Worm (Caenorhabditis elegans) whole organism, L3 larva: ENCODE measurements around the gene R166.2.
A peak's percentile ranks its signal among the peaks of the same experiment; 100 is the strongest.

Experiments
- R02D3.7 ChIP-seq: fragments of 150-350 bp; optimal IDR thresholded peaks from 2 replicates; lab custom pipeline; 2014; ENCODE audit warnings: missing biosample characterization, missing genetic modification characterization
- ama-1 ChIP-seq: fragments of 150-350 bp; optimal IDR thresholded peaks from 2 replicates; lab custom pipeline; 2018
- ceh-16 ChIP-seq: sonication (generic microtip); optimal IDR thresholded peaks from 2 replicates; lab custom pipeline; 2017; ENCODE audit warnings: missing biosample characterization, missing genetic modification characterization
- ceh-9 ChIP-seq: sonication (generic microtip); optimal IDR thresholded peaks from 2 replicates; lab custom pipeline; 2018; ENCODE audit warnings: missing biosample characterization, missing genetic modification characterization
- daf-12 ChIP-seq: fragments of 150-350 bp; optimal IDR thresholded peaks from 2 replicates; lab custom pipeline; 2014; ENCODE audit warnings: missing biosample characterization, missing genetic modification reagents, missing genetic modification characterization
- egl-5 ChIP-seq: fragments of 150-350 bp; optimal IDR thresholded peaks from 2 replicates; lab custom pipeline; 2017; ENCODE audit warnings: missing biosample characterization, missing genetic modification reagents, missing genetic modification characterization, inconsistent platforms
- elt-1 ChIP-seq: fragments of 150-350 bp; optimal IDR thresholded peaks from 2 replicates; lab custom pipeline; 2014; ENCODE audit warnings: missing biosample characterization, missing genetic modification characterization
- elt-2 ChIP-seq: sonication (generic microtip); optimal IDR thresholded peaks from 2 replicates; lab custom pipeline; 2016; ENCODE audit warnings: missing genetic modification reagents, mild to moderate bottlenecking, missing genetic modification characterization, missing compliant biosample characterization
- elt-3 ChIP-seq, 3 experiments: fragments of 150-350 bp in 1 of 3; sonication (generic microtip) in 2 of 3; optimal IDR thresholded peaks; 2 replicates in 2 of 3; 4 replicates in 1 of 3; lab custom pipeline; 2014 to 2017; ENCODE audit warnings: missing biosample characterization in 3 of 3, missing genetic modification characterization in 3 of 3
- eor-1 ChIP-seq, 2 experiments: fragments of 150-350 bp; optimal IDR thresholded peaks; 2 replicates each; lab custom pipeline; 2014 to 2018; ENCODE audit warnings: missing biosample characterization in 2 of 2, missing genetic modification characterization in 2 of 2
- fkh-2 ChIP-seq: fragments of 150-350 bp; optimal IDR thresholded peaks from 2 replicates; lab custom pipeline; 2014; ENCODE audit warnings: missing biosample characterization, missing genetic modification reagents, missing genetic modification characterization
- hmg-11 ChIP-seq: sonication (generic microtip); optimal IDR thresholded peaks from 2 replicates; lab custom pipeline; 2016; ENCODE audit warnings: missing genetic modification characterization, missing compliant biosample characterization
- jun-1 ChIP-seq: fragments of 150-350 bp; optimal IDR thresholded peaks from 2 replicates; lab custom pipeline; 2014; ENCODE audit warnings: missing biosample characterization, missing genetic modification reagents, missing genetic modification characterization
- lin-15B ChIP-seq: fragments of 150-350 bp; optimal IDR thresholded peaks from 2 replicates; lab custom pipeline; 2014; ENCODE audit warnings: missing biosample characterization, missing genetic modification characterization
- lin-39 ChIP-seq: fragments of 150-350 bp; optimal IDR thresholded peaks from 2 replicates; lab custom pipeline; 2018; ENCODE audit warnings: missing biosample characterization, missing genetic modification reagents, missing genetic modification characterization
- lsy-12 ChIP-seq: sonication (generic microtip); optimal IDR thresholded peaks from 2 replicates; lab custom pipeline; 2016; ENCODE audit warnings: mild to moderate bottlenecking, missing genetic modification characterization, missing compliant biosample characterization
- mdl-1 ChIP-seq: fragments of 150-350 bp; optimal IDR thresholded peaks from 2 replicates; lab custom pipeline; 2014; ENCODE audit warnings: missing biosample characterization, missing genetic modification characterization
- nfya-1 ChIP-seq: sonication (generic microtip); optimal IDR thresholded peaks from 2 replicates; lab custom pipeline; 2017; ENCODE audit warnings: missing genetic modification characterization, mild to moderate bottlenecking, missing compliant biosample characterization, antibody characterized with exemption, moderate library complexity; ENCODE audit not compliant: insufficient read depth
- nhr-11 ChIP-seq: fragments of 150-350 bp; optimal IDR thresholded peaks from 2 replicates; lab custom pipeline; 2014; ENCODE audit warnings: missing biosample characterization, missing genetic modification characterization
- nhr-12 ChIP-seq: fragments of 150-350 bp; optimal IDR thresholded peaks from 2 replicates; lab custom pipeline; 2014; ENCODE audit warnings: missing biosample characterization, missing genetic modification characterization
- nhr-23 ChIP-seq: fragments of 150-350 bp; optimal IDR thresholded peaks from 2 replicates; lab custom pipeline; 2014; ENCODE audit warnings: missing biosample characterization, missing genetic modification reagents, missing genetic modification characterization
- nhr-237 ChIP-seq: fragments of 150-350 bp; optimal IDR thresholded peaks from 2 replicates; lab custom pipeline; 2014; ENCODE audit warnings: missing biosample characterization, missing genetic modification characterization
- nhr-25 ChIP-seq: sonication (generic microtip); optimal IDR thresholded peaks from 2 replicates; lab custom pipeline; 2017; ENCODE audit warnings: missing biosample characterization, missing genetic modification characterization
- nhr-43 ChIP-seq: sonication (generic microtip); optimal IDR thresholded peaks from 2 replicates; lab custom pipeline; 2016; ENCODE audit warnings: mild to moderate bottlenecking, missing genetic modification characterization, missing compliant biosample characterization; ENCODE audit not compliant: poor library complexity, severe bottlenecking
- nhr-67 ChIP-seq: fragments of 150-350 bp; optimal IDR thresholded peaks from 2 replicates; lab custom pipeline; 2014; ENCODE audit warnings: missing biosample characterization, missing genetic modification characterization
- nhr-76 ChIP-seq: fragments of 150-350 bp; sonication (generic microtip); optimal IDR thresholded peaks from 5 replicates; lab custom pipeline; 2014; ENCODE audit warnings: missing biosample characterization, missing genetic modification characterization
- nhr-77 ChIP-seq: fragments of 150-350 bp; optimal IDR thresholded peaks from 2 replicates; lab custom pipeline; 2014; ENCODE audit warnings: missing biosample characterization, missing genetic modification characterization
- pha-4 ChIP-seq: fragments of 150-350 bp; optimal IDR thresholded peaks from 2 replicates; lab custom pipeline; 2014; ENCODE audit warnings: missing biosample characterization, missing genetic modification reagents, missing genetic modification characterization
- pqm-1 ChIP-seq: fragments of 150-350 bp; optimal IDR thresholded peaks from 2 replicates; lab custom pipeline; 2017; ENCODE audit warnings: missing biosample characterization, missing genetic modification characterization, inconsistent platforms
- skn-1 ChIP-seq: fragments of 150-350 bp; optimal IDR thresholded peaks from 2 replicates; lab custom pipeline; 2014; ENCODE audit warnings: missing biosample characterization, missing genetic modification characterization
- snpc-4 ChIP-seq: fragments of 150-350 bp; optimal IDR thresholded peaks from 2 replicates; lab custom pipeline; 2014; ENCODE audit warnings: missing biosample characterization, missing genetic modification characterization
- unc-39 ChIP-seq: sonication (generic microtip); optimal IDR thresholded peaks from 4 replicates; lab custom pipeline; 2017; ENCODE audit warnings: missing biosample characterization, missing genetic modification characterization
- unc-62 ChIP-seq: fragments of 150-350 bp; sonication (generic microtip); optimal IDR thresholded peaks from 4 replicates; lab custom pipeline; 2014; ENCODE audit warnings: missing biosample characterization, missing genetic modification reagents, missing genetic modification characterization

The R166.2 gene

DNA sequence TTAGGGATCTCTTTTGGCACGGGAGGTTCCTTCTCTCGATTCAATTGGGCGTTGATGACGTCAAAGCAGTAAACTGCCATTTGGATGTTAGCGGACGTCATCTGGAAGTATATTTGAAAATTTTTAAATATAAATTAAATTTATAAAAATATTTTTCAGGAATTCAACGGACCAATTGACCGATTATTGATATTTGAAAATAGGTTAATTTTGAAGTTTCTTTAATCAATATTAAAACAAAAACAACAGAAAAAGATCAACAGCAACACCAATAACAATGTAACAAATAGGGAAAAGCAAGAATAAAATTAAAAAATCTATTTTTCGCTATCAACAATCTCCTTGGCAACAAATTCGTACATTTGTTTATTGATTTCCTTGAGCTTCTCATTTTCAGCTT is 1.8 kb upstream of the R166.2 start, which contains the start of gene R166.3:
TSS of gene R166.3 (minus strand) at position 101 of the 400 bp plus-strand sequence.
- TF ChIP-seq eor-1 (tag; optimal IDR thresholded peaks at IDR 0.05; lab: Kevin White, UChicago): no peak
- TF ChIP-seq nhr-76 (tag; lab: Kevin White, UChicago): no peak
- no peak for TF ChIP-seq daf-12 (tag; lab: Kevin White, UChicago)
- no peak for TF ChIP-seq lin-15B (tag; lab: Kevin White, UChicago)

- TF ChIP-seq elt-2 (tag; lab: Kevin White, UChicago) (peak; percentile 28), nfya-1 (tag; lab: Kevin White, UChicago) (peak; percentile 50), lsy-12 (tag; lab: Kevin White, UChicago) (peak; percentile 51), ceh-16 (tag; lab: Kevin White, UChicago) (no peak), nhr-25 (tag; lab: Kevin White, UChicago) (no peak), nhr-43 (tag; lab: Kevin White, UChicago) (peak; percentile 79), ama-1 (lab: Kevin White, UChicago) (no peak), nhr-23 (tag; lab: Kevin White, UChicago) (peak; percentile 64), elt-3 (tag; optimal IDR thresholded peaks at IDR 0.05; lab: Kevin White, UChicago) (no peak), pha-4 (tag; lab: Kevin White, UChicago) (peak; percentile 61), ceh-9 (tag; lab: Kevin White, UChicago) (no peak), nhr-76 (tag; lab: Kevin White, UChicago) (no peak), jun-1 (tag; lab: Kevin White, UChicago) (no peak), nhr-237 (tag; lab: Kevin White, UChicago) (no peak), egl-5 (peak; percentile 16), unc-62 (no peak), lin-39 (tag; lab: Kevin White, UChicago) (no peak), lin-15B (tag; lab: Kevin White, UChicago) (peak; percentile 39), R02D3.7 (peak; percentile 14), nhr-12 (tag; lab: Kevin White, UChicago) (no peak), snpc-4 (tag; lab: Kevin White, UChicago) (no peak), hmg-11 (tag; lab: Kevin White, UChicago) (peak; percentile 30), pqm-1 (tag; lab: Kevin White, UChicago) (no peak), elt-1 (tag; lab: Kevin White, UChicago) (no peak), nhr-11 (tag; lab: Kevin White, UChicago) (no peak), skn-1 (tag; lab: Kevin White, UChicago) (no peak)
Measured at ce11 chrII:10537988-10538387, 517 bp upstream of the R166.2 start.

DNA sequence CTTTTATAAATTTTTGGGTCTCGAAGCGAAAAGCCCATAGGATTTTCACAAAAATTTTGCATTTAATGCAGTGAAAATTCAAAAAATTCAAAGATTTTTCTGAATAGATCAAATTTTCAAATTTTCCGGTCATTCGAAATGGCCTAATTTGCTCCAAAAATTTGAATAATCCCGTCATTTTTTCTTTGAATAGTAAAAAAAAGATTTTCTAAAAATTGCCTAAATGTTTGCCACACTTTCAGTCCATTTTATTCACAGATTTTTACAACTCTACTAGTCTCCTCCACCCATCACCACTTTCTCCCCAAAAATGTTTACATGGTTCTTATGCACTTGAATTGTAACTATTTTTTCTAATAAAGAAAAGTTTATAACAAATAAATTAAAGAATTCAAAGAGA is 3.5 kb downstream of the R166.2 start:
- TF ChIP-seq pha-4 (tag; lab: Kevin White, UChicago) (no peak), lin-15B (tag; lab: Kevin White, UChicago) (no peak), nhr-12 (tag; lab: Kevin White, UChicago) (no peak), nhr-11 (tag; lab: Kevin White, UChicago) (no peak), fkh-2 (tag; lab: Kevin White, UChicago) (no peak), hmg-11 (tag; lab: Kevin White, UChicago) (no peak), snpc-4 (tag; lab: Kevin White, UChicago) (no peak), egl-5 (no peak)
- TF ChIP-seq, all 47 proteins: peak for 0

- TF ChIP-seq unc-39 (tag; lab: Kevin White, UChicago): no peak
- TF ChIP-seq nhr-237 (tag; lab: Kevin White, UChicago): no peak
- TF ChIP-seq pha-4 (tag; lab: Kevin White, UChicago): no peak
- no peak for TF ChIP-seq mdl-1
- TF ChIP-seq nhr-67 (tag; lab: Kevin White, UChicago): no peak
- TF ChIP-seq elt-2 (tag; lab: Kevin White, UChicago): no peak
- TF ChIP-seq daf-12 (tag; lab: Kevin White, UChicago): no peak
- TF ChIP-seq nhr-23 (tag; lab: Kevin White, UChicago): no peak
Measured at ce11 chrII:10531604-10532003, 5.9 kb downstream of the R166.2 start.

- TF ChIP-seq nhr-77 (tag; lab: Kevin White, UChicago): no peak
- TF ChIP-seq nhr-67 (tag; lab: Kevin White, UChicago): no peak
Measured at ce11 chrII:10530907-10531306, 6.6 kb downstream of the R166.2 start.
